Fruit fly (Drosophila melanogaster): ENCODE data around the gene Dhc62B.

DNA sequence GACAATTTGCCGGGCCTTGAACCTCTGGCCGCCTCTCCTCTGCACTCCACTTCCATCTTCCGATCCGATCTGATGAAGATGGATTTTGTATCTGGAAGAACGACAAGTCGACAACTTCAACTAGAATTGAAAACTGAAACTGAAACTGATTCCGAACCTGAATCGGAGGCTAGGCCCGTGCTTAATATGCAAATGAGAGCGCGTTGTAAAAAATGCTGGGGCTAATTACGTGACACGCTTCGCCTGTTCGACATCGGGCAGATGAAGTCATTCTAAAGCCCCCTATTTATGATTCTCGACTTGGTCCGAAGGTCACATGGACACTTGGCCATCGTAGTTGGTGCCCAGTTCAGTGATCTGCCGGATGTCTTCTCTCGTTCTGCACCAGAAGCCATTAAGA lies 45.1 kb upstream of the Dhc62B start:
- TF ChIP-seq CG8478 (optimal IDR thresholded peaks at IDR 0.05) = no peak
- no peak for TF ChIP-seq CTCF (optimal IDR thresholded peaks at IDR 0.05)
